Worm (Caenorhabditis elegans): ENCODE measurements around the gene F49F1.2.

- TF ChIP-seq mep-1 (tag; optimal IDR thresholded peaks at IDR 0.05) (no peak), blmp-1 (tag; optimal IDR thresholded peaks at IDR 0.05) (no peak), ztf-11 (tag; optimal IDR thresholded peaks at IDR 0.05) (no peak), lsy-2 (tag; optimal IDR thresholded peaks at IDR 0.05) (no peak), bed-3 (GFP tag; optimal IDR thresholded peaks at IDR 0.05) (no peak), hlh-1 (tag; optimal IDR thresholded peaks at IDR 0.05) (no peak), ces-1 (GFP tag; optimal IDR thresholded peaks at IDR 0.05) (no peak), elt-3 (tag; optimal IDR thresholded peaks at IDR 0.05) (no peak), unc-39 (tag; optimal IDR thresholded peaks at IDR 0.05) (no peak), nhr-2 (tag; optimal IDR thresholded peaks at IDR 0.05) (no peak), nhr-28 (tag; optimal IDR thresholded peaks at IDR 0.05) (no peak), lin-13 (tag; optimal IDR thresholded peaks at IDR 0.05) (no peak), unc-62 (GFP tag; optimal IDR thresholded peaks at IDR 0.05) (no peak), mls-2 (tag; optimal IDR thresholded peaks at IDR 0.05) (no peak)
Measured at ce11 chrIV:4102720-4103119, 13.0 kb upstream of the F49F1.2 start, which contains the start of gene ubc-1.
